Fruit fly (Drosophila melanogaster) whole organism, pupa: ENCODE data around the gene CG34328.

Experiments
- CG10348 ChIP-seq: fragments of 200-800 bp; sonication (Bioruptor generic); IDR thresholded peaks from 2 replicates; pipeline ENCODE4 v1.3.6; 2022; ENCODE audit warnings: missing biosample characterization, missing genetic modification characterization
- CG12605 ChIP-seq: fragments of 200-800 bp; sonication (Bioruptor generic); IDR thresholded peaks from 2 replicates; pipeline ENCODE4 v1.3.6; 2022; ENCODE audit warnings: missing biosample characterization, missing genetic modification characterization
- CG13204 ChIP-seq: fragments of 200-800 bp; sonication (Bioruptor generic); optimal IDR thresholded peaks from 2 replicates; lab custom pipeline; 2018; ENCODE audit warnings: missing biosample characterization, mild to moderate bottlenecking, missing genetic modification characterization, moderate library complexity
- CG14655 ChIP-seq: fragments of 200-800 bp; sonication (Bioruptor generic); optimal IDR thresholded peaks from 3 replicates; lab custom pipeline; 2017; ENCODE audit warnings: mild to moderate bottlenecking, missing biosample characterization, missing genetic modification reagents, missing genetic modification characterization
- CG15710 ChIP-seq: fragments of 200-800 bp; sonication (Bioruptor generic); optimal IDR thresholded peaks from 2 replicates; lab custom pipeline; 2018; ENCODE audit warnings: missing biosample characterization, mild to moderate bottlenecking, missing genetic modification characterization, moderate library complexity
- CG17806 ChIP-seq: fragments of 200-800 bp; sonication (Bioruptor generic); optimal IDR thresholded peaks from 2 replicates; lab custom pipeline; 2018; ENCODE audit warnings: missing biosample characterization, mild to moderate bottlenecking, missing genetic modification characterization, moderate library complexity
- CG32121 ChIP-seq: fragments of 200-800 bp; sonication (Bioruptor generic); IDR thresholded peaks from 2 replicates; pipeline ENCODE4 v1.3.6; 2022; ENCODE audit warnings: missing biosample characterization, missing genetic modification characterization
- CG34367 ChIP-seq: fragments of 200-800 bp; sonication (Bioruptor generic); optimal IDR thresholded peaks from 2 replicates; lab custom pipeline; 2018; ENCODE audit warnings: missing biosample characterization, mild to moderate bottlenecking, missing genetic modification characterization
- CG4496 ChIP-seq: fragments of 200-800 bp; sonication (Bioruptor generic); IDR thresholded peaks from 3 replicates; pipeline ENCODE4 v1.3.6; 2022; ENCODE audit warnings: missing biosample characterization, missing genetic modification characterization
- CG8159 ChIP-seq: fragments of 200-800 bp; sonication (Bioruptor generic); optimal IDR thresholded peaks from 3 replicates; lab custom pipeline; 2018; ENCODE audit warnings: missing biosample characterization, mild to moderate bottlenecking, missing genetic modification characterization, moderate library complexity
- CG8301 ChIP-seq: fragments of 200-800 bp; sonication (Bioruptor generic); optimal IDR thresholded peaks from 2 replicates; lab custom pipeline; 2018; ENCODE audit warnings: missing biosample characterization, mild to moderate bottlenecking, missing genetic modification characterization
- CG9948 ChIP-seq: fragments of 200-800 bp; sonication (Bioruptor generic); optimal IDR thresholded peaks from 2 replicates; lab custom pipeline; 2018; ENCODE audit warnings: missing biosample characterization, mild to moderate bottlenecking, missing genetic modification characterization, moderate library complexity
- D1 ChIP-seq: fragments of 200-800 bp; sonication (Bioruptor generic); optimal IDR thresholded peaks from 2 replicates; lab custom pipeline; 2018; ENCODE audit warnings: missing biosample characterization, mild to moderate bottlenecking, missing genetic modification characterization, moderate library complexity
- EcR ChIP-seq: fragments of 200-800 bp; sonication (Bioruptor generic); optimal IDR thresholded peaks from 3 replicates; lab custom pipeline; 2019; ENCODE audit warnings: missing biosample characterization, missing genetic modification characterization, mild to moderate bottlenecking, moderate library complexity, missing genetic modification reagents
- Ets98B ChIP-seq: fragments of 200-800 bp; sonication (Bioruptor generic); IDR thresholded peaks from 2 replicates; pipeline ENCODE4 v1.3.6; 2022; ENCODE audit warnings: missing biosample characterization, missing genetic modification characterization
- Pif1A ChIP-seq: fragments of 200-800 bp; sonication (Bioruptor generic); optimal IDR thresholded peaks from 3 replicates; lab custom pipeline; 2016; ENCODE audit warnings: missing biosample characterization, missing genetic modification characterization
- Pif1B ChIP-seq: fragments of 200-800 bp; sonication (Bioruptor generic); optimal IDR thresholded peaks from 3 replicates; lab custom pipeline; 2016; ENCODE audit warnings: missing biosample characterization, missing genetic modification characterization
- Snoo ChIP-seq: fragments of 200-800 bp; sonication (Bioruptor generic); optimal IDR thresholded peaks from 3 replicates; lab custom pipeline; 2017; ENCODE audit warnings: missing biosample characterization, mild to moderate bottlenecking, missing genetic modification characterization, inconsistent platforms
- fd96Ca ChIP-seq: fragments of 200-800 bp; sonication (Bioruptor generic); IDR thresholded peaks from 3 replicates; pipeline ENCODE4 v1.3.6; 2022; ENCODE audit warnings: missing biosample characterization, missing genetic modification characterization
- gl ChIP-seq: fragments of 200-800 bp; sonication (Bioruptor generic); optimal IDR thresholded peaks from 2 replicates; lab custom pipeline; 2018; ENCODE audit warnings: missing biosample characterization, mild to moderate bottlenecking, missing genetic modification characterization
- rn ChIP-seq: fragments of 200-800 bp; sonication (Bioruptor generic); IDR thresholded peaks from 2 replicates; pipeline ENCODE4 v1.3.6; 2022; ENCODE audit warnings: missing biosample characterization, missing genetic modification characterization

CG34328 gene

dm6 chrX:18367806-18368643 lies 31.8 kb downstream of the CG34328 start:
- TF ChIP-seq rn (no peak), CG32121 (GFP tag; lab: Robert Waterston, UW) (peak; percentile 63), CG8159 (tag; lab: Kevin White, UChicago) (peak; percentile 37), D1 (tag; lab: Kevin White, UChicago) (no peak), CG34367 (peak; percentile 31), CG8301 (tag; lab: Kevin White, UChicago) (peak; percentile 51), CG10348 (GFP tag; lab: Robert Waterston, UW) (peak; percentile 44; the same call in 1 of the 2 replicates), Snoo (tag; lab: Kevin White, UChicago) (peak; percentile 17), CG17806 (tag; lab: Kevin White, UChicago) (peak; percentile 18), gl (peak; percentile 15), CG9948 (tag; lab: Kevin White, UChicago) (no peak), CG15710 (tag; lab: Kevin White, UChicago) (peak; percentile 54), fd96Ca (peak; percentile 87), CG12605 (GFP tag; lab: Robert Waterston, UW) (no peak; the same call in 1 of the 2 replicates), EcR (GFP tag; lab: Kevin White, UChicago) (no peak), CG4496 (GFP tag; lab: Robert Waterston, UW) (peak; percentile 89), CG14655 (GFP tag; lab: Kevin White, UChicago) (peak; percentile 59), CG13204 (GFP tag; lab: Kevin White, UChicago) (no peak), Pif1A (GFP tag; lab: Kevin White, UChicago) (peak; percentile 42), Ets98B (GFP tag; lab: Robert Waterston, UW) (peak; percentile 78), Pif1B (GFP tag; lab: Kevin White, UChicago) (peak; percentile 40)

dm6 chrX:18366851-18367649 lies 32.8 kb downstream of the CG34328 start:
- peak; percentile 62 for TF ChIP-seq CG8301 (tag; lab: Kevin White, UChicago)
- no peak for TF ChIP-seq EcR (GFP tag; lab: Kevin White, UChicago)
- no peak; the same call in 1 of the 3 replicates for TF ChIP-seq fd96Ca
- peak; percentile 67 for TF ChIP-seq Pif1A (GFP tag; lab: Kevin White, UChicago)
- peak; percentile 62 for TF ChIP-seq CG34367
- peak; percentile 72 for TF ChIP-seq Pif1B (GFP tag; lab: Kevin White, UChicago)
- TF ChIP-seq CG10348 (GFP tag; lab: Robert Waterston, UW): peak; percentile 42; the same call in 1 of the 2 replicates
- no peak for TF ChIP-seq CG13204 (GFP tag; lab: Kevin White, UChicago)
- TF ChIP-seq rn: no peak
- TF ChIP-seq CG12605 (GFP tag; lab: Robert Waterston, UW): peak; percentile 59; the same call in 1 of the 2 replicates
- TF ChIP-seq CG4496 (GFP tag; lab: Robert Waterston, UW): peak; percentile 68
- TF ChIP-seq CG9948 (tag; lab: Kevin White, UChicago): peak; percentile 28
- TF ChIP-seq CG17806 (tag; lab: Kevin White, UChicago): peak; percentile 37
- TF ChIP-seq Snoo (tag; lab: Kevin White, UChicago): peak; percentile 57
- TF ChIP-seq CG8159 (tag; lab: Kevin White, UChicago): peak; percentile 63
- peak; percentile 74 for TF ChIP-seq CG15710 (tag; lab: Kevin White, UChicago)
- peak; percentile 24 for TF ChIP-seq gl
- TF ChIP-seq CG32121 (GFP tag; lab: Robert Waterston, UW): peak; percentile 81
- no peak for TF ChIP-seq D1 (tag; lab: Kevin White, UChicago)
- TF ChIP-seq CG14655 (GFP tag; lab: Kevin White, UChicago): peak; percentile 57
- TF ChIP-seq Ets98B (GFP tag; lab: Robert Waterston, UW): peak; percentile 70
- TF ChIP-seq, all 21 proteins: peak for 16

- TF ChIP-seq fd96Ca: peak; percentile 40; the same call in 1 of the 3 replicates
- peak; percentile 9 for TF ChIP-seq gl
- TF ChIP-seq CG15710 (tag; lab: Kevin White, UChicago): peak; percentile 13
- peak; percentile 66 for TF ChIP-seq CG32121 (GFP tag; lab: Robert Waterston, UW)
- TF ChIP-seq Snoo (tag; lab: Kevin White, UChicago): peak; percentile 26
- TF ChIP-seq CG34367: peak; percentile 10
- peak; percentile 29 for TF ChIP-seq CG13204 (GFP tag; lab: Kevin White, UChicago)
- peak; percentile 16 for TF ChIP-seq CG8301 (tag; lab: Kevin White, UChicago)
- TF ChIP-seq CG17806 (tag; lab: Kevin White, UChicago): peak; percentile 5
- peak; percentile 14; the same call in 1 of the 2 replicates for TF ChIP-seq CG12605 (GFP tag; lab: Robert Waterston, UW)
- TF ChIP-seq rn: no peak
- peak; percentile 48 for TF ChIP-seq Pif1A (GFP tag; lab: Kevin White, UChicago)
- TF ChIP-seq CG10348 (GFP tag; lab: Robert Waterston, UW): no peak
- TF ChIP-seq CG14655 (GFP tag; lab: Kevin White, UChicago): peak; percentile 52
- no peak for TF ChIP-seq Pif1B (GFP tag; lab: Kevin White, UChicago)
- no peak for TF ChIP-seq CG9948 (tag; lab: Kevin White, UChicago)
- TF ChIP-seq Ets98B (GFP tag; lab: Robert Waterston, UW): peak; percentile 60
- peak; percentile 0 for TF ChIP-seq D1 (tag; lab: Kevin White, UChicago)
- peak; percentile 87 for TF ChIP-seq EcR (GFP tag; lab: Kevin White, UChicago)
- TF ChIP-seq CG4496 (GFP tag; lab: Robert Waterston, UW): peak; percentile 71
- peak; percentile 51 for TF ChIP-seq CG8159 (tag; lab: Kevin White, UChicago)
Observed at dm6 chrX:18366033-18366850, 33.6 kb downstream of the CG34328 start, which contains the start of gene CrebB. Gene CrebB, plus strand, starts transcription at chrX:18366357.
